Worm (Caenorhabditis elegans) whole organism, L2 larva: ENCODE data around the gene rgef-1.

Source experiments
- C34F6.9 ChIP-seq: fragments of 150-350 bp; optimal IDR thresholded peaks from 2 replicates; lab custom pipeline; 2014; ENCODE audit warnings: missing biosample characterization, missing genetic modification characterization
- F13H6.1 ChIP-seq: sonication (generic microtip); optimal IDR thresholded peaks from 2 replicates; lab custom pipeline; 2016; ENCODE audit warnings: missing genetic modification characterization, missing compliant biosample characterization
- R02D3.7 ChIP-seq: fragments of 150-350 bp; optimal IDR thresholded peaks from 2 replicates; lab custom pipeline; 2014; ENCODE audit warnings: missing biosample characterization, missing genetic modification characterization
- ZK546.5 ChIP-seq: sonication (generic microtip); optimal IDR thresholded peaks from 2 replicates; lab custom pipeline; 2017; ENCODE audit warnings: missing biosample characterization, missing genetic modification characterization
- alr-1 ChIP-seq: fragments of 150-350 bp; optimal IDR thresholded peaks from 2 replicates; lab custom pipeline; 2014; ENCODE audit warnings: missing biosample characterization, missing genetic modification characterization
- aly-2 ChIP-seq: fragments of 150-350 bp; optimal IDR thresholded peaks from 2 replicates; lab custom pipeline; 2014; ENCODE audit warnings: missing biosample characterization, missing genetic modification characterization
- ama-1 ChIP-seq: fragments of 150-350 bp; optimal IDR thresholded peaks from 2 replicates; lab custom pipeline; 2018; ENCODE audit warnings: inconsistent platforms
- blmp-1 ChIP-seq: sonication (generic microtip); optimal IDR thresholded peaks from 2 replicates; lab custom pipeline; 2017; ENCODE audit warnings: missing genetic modification characterization, mild to moderate bottlenecking, missing compliant biosample characterization, antibody characterized with exemption, moderate library complexity; ENCODE audit not compliant: insufficient read depth
- ceh-16 ChIP-seq: fragments of 150-350 bp; optimal IDR thresholded peaks from 2 replicates; lab custom pipeline; 2014; ENCODE audit warnings: missing biosample characterization, missing genetic modification characterization
- ceh-82 ChIP-seq: fragments of 150-350 bp; optimal IDR thresholded peaks from 2 replicates; lab custom pipeline; 2014; ENCODE audit warnings: missing biosample characterization, missing genetic modification characterization
- crh-2 ChIP-seq: sonication (generic microtip); optimal IDR thresholded peaks from 2 replicates; lab custom pipeline; 2017; ENCODE audit warnings: missing biosample characterization, missing genetic modification characterization
- dmd-4 ChIP-seq: sonication (generic microtip); optimal IDR thresholded peaks from 2 replicates; lab custom pipeline; 2017; ENCODE audit warnings: missing biosample characterization, missing genetic modification characterization
- egl-27 ChIP-seq: sonication (generic microtip); optimal IDR thresholded peaks from 3 replicates; lab custom pipeline; 2017; ENCODE audit warnings: missing biosample characterization, missing genetic modification reagents, missing genetic modification characterization
- elt-1 ChIP-seq: fragments of 150-350 bp; optimal IDR thresholded peaks from 2 replicates; lab custom pipeline; 2014; ENCODE audit warnings: missing biosample characterization, missing genetic modification characterization
- fos-1 ChIP-seq: fragments of 150-350 bp; optimal IDR thresholded peaks from 2 replicates; lab custom pipeline; 2014; ENCODE audit warnings: missing biosample characterization, missing genetic modification characterization
- gmeb-1 ChIP-seq: fragments of 150-350 bp; optimal IDR thresholded peaks from 2 replicates; lab custom pipeline; 2014; ENCODE audit warnings: missing biosample characterization, missing genetic modification characterization
- lin-11 ChIP-seq: fragments of 150-350 bp; sonication (generic microtip); optimal IDR thresholded peaks from 2 replicates; lab custom pipeline; 2014; ENCODE audit warnings: missing biosample characterization, missing genetic modification characterization, inconsistent platforms, mixed read lengths
- lin-13 ChIP-seq: fragments of 150-350 bp; optimal IDR thresholded peaks from 2 replicates; lab custom pipeline; 2014; ENCODE audit warnings: missing biosample characterization, missing genetic modification reagents, missing genetic modification characterization
- lin-39 ChIP-seq: fragments of 150-350 bp; optimal IDR thresholded peaks from 2 replicates; lab custom pipeline; 2014; ENCODE audit warnings: missing biosample characterization, missing genetic modification reagents, missing genetic modification characterization
- lsy-2 ChIP-seq, 2 experiments: fragments of 150-350 bp in 1 of 2; sonication (generic microtip) in 1 of 2; optimal IDR thresholded peaks; 2 replicates each; lab custom pipeline; 2014 to 2017; ENCODE audit warnings: missing biosample characterization in 2 of 2, missing genetic modification characterization in 2 of 2
- mab-5 ChIP-seq: fragments of 150-350 bp; optimal IDR thresholded peaks from 2 replicates; lab custom pipeline; 2014; ENCODE audit warnings: missing biosample characterization, missing genetic modification characterization
- nhr-10 ChIP-seq: sonication (generic microtip); optimal IDR thresholded peaks from 2 replicates; lab custom pipeline; 2017; ENCODE audit warnings: missing biosample characterization, missing genetic modification characterization
- nhr-11 ChIP-seq: fragments of 150-350 bp; optimal IDR thresholded peaks from 2 replicates; lab custom pipeline; 2014; ENCODE audit warnings: missing biosample characterization, missing genetic modification characterization
- nhr-129 ChIP-seq: fragments of 150-350 bp; optimal IDR thresholded peaks from 2 replicates; lab custom pipeline; 2014; ENCODE audit warnings: missing biosample characterization, missing genetic modification characterization
- nhr-21 ChIP-seq: fragments of 150-350 bp; optimal IDR thresholded peaks from 2 replicates; lab custom pipeline; 2014; ENCODE audit warnings: missing biosample characterization, missing genetic modification characterization
- nhr-23 ChIP-seq: fragments of 150-350 bp; optimal IDR thresholded peaks from 2 replicates; lab custom pipeline; 2014; ENCODE audit warnings: missing biosample characterization, missing genetic modification reagents, missing genetic modification characterization
- nhr-237 ChIP-seq: fragments of 150-350 bp; optimal IDR thresholded peaks from 2 replicates; lab custom pipeline; 2014; ENCODE audit warnings: missing biosample characterization, missing genetic modification characterization
- nhr-25 ChIP-seq: fragments of 150-350 bp; sonication (generic microtip); optimal IDR thresholded peaks from 3 replicates; lab custom pipeline; 2014; ENCODE audit warnings: missing biosample characterization, missing genetic modification characterization
- nhr-77 ChIP-seq: fragments of 150-350 bp; optimal IDR thresholded peaks from 2 replicates; lab custom pipeline; 2014; ENCODE audit warnings: missing biosample characterization, missing genetic modification characterization
- peb-1 ChIP-seq: fragments of 150-350 bp; optimal IDR thresholded peaks from 2 replicates; lab custom pipeline; 2014; ENCODE audit warnings: missing biosample characterization, missing genetic modification characterization
- sem-4 ChIP-seq: fragments of 150-350 bp; optimal IDR thresholded peaks from 2 replicates; lab custom pipeline; 2014; ENCODE audit warnings: missing biosample characterization, missing genetic modification reagents, missing genetic modification characterization
- skn-1 ChIP-seq: sonication (generic microtip); optimal IDR thresholded peaks from 2 replicates; lab custom pipeline; 2017; ENCODE audit warnings: missing biosample characterization, missing genetic modification characterization
- sma-3 ChIP-seq: sonication (generic microtip); optimal IDR thresholded peaks from 2 replicates; lab custom pipeline; 2016; ENCODE audit warnings: missing genetic modification reagents, missing genetic modification characterization, missing compliant biosample characterization
- sma-9 ChIP-seq, 2 experiments: fragments of 150-350 bp in 1 of 2; sonication (generic microtip) in 1 of 2; optimal IDR thresholded peaks; 2 replicates each; lab custom pipeline; 2014 to 2016; ENCODE audit warnings: missing genetic modification characterization in 2 of 2, mild to moderate bottlenecking in 1 of 2, missing biosample characterization in 1 of 2, missing compliant biosample characterization in 1 of 2, missing genetic modification reagents in 1 of 2, moderate library complexity in 1 of 2
- snpc-4 ChIP-seq: fragments of 150-350 bp; optimal IDR thresholded peaks from 2 replicates; lab custom pipeline; 2014; ENCODE audit warnings: missing biosample characterization, missing genetic modification characterization
- unc-39 ChIP-seq: fragments of 150-350 bp; optimal IDR thresholded peaks from 2 replicates; lab custom pipeline; 2014; ENCODE audit warnings: missing biosample characterization, missing genetic modification characterization
- unc-55 ChIP-seq: fragments of 150-350 bp; sonication (generic microtip); optimal IDR thresholded peaks from 3 replicates; lab custom pipeline; 2014; ENCODE audit warnings: missing biosample characterization, missing genetic modification reagents, missing genetic modification characterization
- unc-62 ChIP-seq: fragments of 150-350 bp; optimal IDR thresholded peaks from 2 replicates; lab custom pipeline; 2014; ENCODE audit warnings: missing biosample characterization, missing genetic modification reagents, missing genetic modification characterization
- zag-1 ChIP-seq: fragments of 150-350 bp; optimal IDR thresholded peaks from 2 replicates; lab custom pipeline; 2014; ENCODE audit warnings: missing biosample characterization, missing genetic modification characterization
- ztf-1 ChIP-seq: fragments of 200-800 bp; sonication (Bioruptor generic); conservative IDR thresholded peaks from 2 replicates; pipeline ENCODE4 v1.3.6; 2022; ENCODE audit warnings: missing genetic modification characterization, missing compliant biosample characterization
- ztf-11 ChIP-seq: sonication (generic microtip); optimal IDR thresholded peaks from 2 replicates; lab custom pipeline; 2017; ENCODE audit warnings: missing biosample characterization, missing genetic modification characterization
- ztf-4 ChIP-seq: fragments of 150-350 bp; optimal IDR thresholded peaks from 2 replicates; lab custom pipeline; 2014; ENCODE audit warnings: missing biosample characterization, missing genetic modification characterization

rgef-1 gene

ce11 chrV:9556668-9557067 is 4.8 kb downstream of the rgef-1 start:
- TF ChIP-seq C34F6.9 (tag; lab: Kevin White, UChicago) = no peak
- no peak for TF ChIP-seq fos-1 (tag; lab: Kevin White, UChicago)
- no peak for TF ChIP-seq sma-9 (GFP tag; optimal IDR thresholded peaks at IDR 0.05; lab: Kevin White, UChicago)
- TF ChIP-seq sma-9 (tag; optimal IDR thresholded peaks at IDR 0.05; lab: Kevin White, UChicago) = no peak

DNA sequence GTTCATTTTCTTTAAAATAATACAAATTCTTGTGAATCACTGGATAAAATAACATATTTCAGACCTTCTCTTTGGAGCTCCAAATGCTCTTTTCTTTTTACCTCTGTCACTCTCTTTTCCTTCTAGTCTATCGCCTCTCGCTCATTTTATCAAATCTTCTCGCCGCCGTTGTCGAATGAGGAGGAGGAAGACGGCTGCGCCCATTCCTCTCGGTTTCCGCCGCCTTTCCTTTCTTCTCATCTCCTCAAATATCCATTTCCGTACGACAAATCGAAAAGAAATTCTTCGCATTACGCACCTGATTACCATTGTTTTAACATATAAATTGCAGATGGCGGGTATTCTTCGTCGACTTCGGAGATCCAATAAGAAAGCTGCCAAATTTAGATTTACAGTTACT is 11.2 kb downstream of the rgef-1 start, which contains the start of gene ehbp-1:
Gene ehbp-1, plus strand, starts transcription at position 332 of the 400 bp plus-strand sequence.
- TF ChIP-seq sem-4 (tag; lab: Kevin White, UChicago) (no peak), lsy-2 (tag; optimal IDR thresholded peaks at IDR 0.05; lab: Kevin White, UChicago) (peak in 1 of 2 experiments; percentile 3), sma-9 (GFP tag; optimal IDR thresholded peaks at IDR 0.05; lab: Kevin White, UChicago) (peak; percentile 29), sma-9 (tag; optimal IDR thresholded peaks at IDR 0.05; lab: Kevin White, UChicago) (no peak), C34F6.9 (tag; lab: Kevin White, UChicago) (peak; percentile 32), unc-55 (GFP tag; lab: Kevin White, UChicago) (peak; percentile 40)

ce11 chrV:9549459-9549858 is 12.0 kb downstream of the rgef-1 start, which contains the start of gene nstp-10:
nstp-10 (minus strand) TSS chrV:9549836.
- TF ChIP-seq C34F6.9 (tag; lab: Kevin White, UChicago) (peak; percentile 37), nhr-23 (no peak), zag-1 (tag; lab: Kevin White, UChicago) (no peak), nhr-25 (tag; lab: Kevin White, UChicago) (no peak), fos-1 (tag; lab: Kevin White, UChicago) (peak; percentile 12), sma-9 (GFP tag; optimal IDR thresholded peaks at IDR 0.05; lab: Kevin White, UChicago) (no peak), sma-9 (tag; optimal IDR thresholded peaks at IDR 0.05; lab: Kevin White, UChicago) (no peak), alr-1 (tag; lab: Kevin White, UChicago) (no peak), lin-13 (GFP tag; lab: Kevin White, UChicago) (peak; percentile 36), crh-2 (peak; percentile 19), lsy-2 (tag; optimal IDR thresholded peaks at IDR 0.05; lab: Kevin White, UChicago) (peak; percentile 3 to 78), nhr-77 (tag; lab: Kevin White, UChicago) (no peak), gmeb-1 (tag; lab: Kevin White, UChicago) (peak; percentile 7), unc-55 (GFP tag; lab: Kevin White, UChicago) (peak; percentile 69), nhr-129 (tag; lab: Kevin White, UChicago) (peak; percentile 55), ZK546.5 (tag; lab: Kevin White, UChicago) (no peak)

DNA sequence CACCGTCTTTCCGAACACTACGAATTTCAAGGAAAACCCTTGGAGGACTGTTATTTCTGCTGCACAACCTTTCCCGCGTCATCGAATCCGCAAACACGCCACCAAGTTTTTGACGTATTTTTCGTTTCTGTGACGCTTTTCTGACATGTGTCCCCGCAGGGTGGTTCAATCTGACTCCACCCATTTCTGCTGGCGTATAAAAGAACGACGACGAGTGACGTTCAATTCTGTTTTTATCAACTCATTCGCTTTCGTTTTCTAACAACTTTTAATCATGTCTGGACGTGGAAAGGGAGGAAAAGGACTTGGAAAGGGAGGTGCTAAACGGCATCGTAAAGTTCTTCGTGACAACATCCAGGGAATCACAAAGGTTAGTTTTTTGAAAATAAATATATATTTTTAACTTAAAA is 14.6 kb downstream of the rgef-1 start, which contains the start of gene his-37:
Gene his-37, plus strand, starts transcription at position 246 of the 410 bp plus-strand sequence.
- TF ChIP-seq gmeb-1 (tag; lab: Kevin White, UChicago) = peak; percentile 95
- TF ChIP-seq lsy-2 (tag; optimal IDR thresholded peaks at IDR 0.05; lab: Kevin White, UChicago) = peak; percentile 94 to 97
- TF ChIP-seq nhr-25 (tag; lab: Kevin White, UChicago) = peak; percentile 99
- TF ChIP-seq ceh-82 (tag; lab: Kevin White, UChicago) = peak; percentile 88
- peak; percentile 98 for TF ChIP-seq zag-1 (tag; lab: Kevin White, UChicago)
- peak; percentile 41 for TF ChIP-seq unc-39
- TF ChIP-seq lin-39 = peak; percentile 68
- peak; percentile 96 for TF ChIP-seq egl-27 (tag; lab: Kevin White, UChicago)
- TF ChIP-seq ama-1 (lab: Kevin White, UChicago) = peak; percentile 89
- TF ChIP-seq nhr-23 = no peak
- TF ChIP-seq alr-1 (tag; lab: Kevin White, UChicago) = no peak
- TF ChIP-seq unc-62 (GFP tag; lab: Kevin White, UChicago) = peak; percentile 92
- TF ChIP-seq ZK546.5 (tag; lab: Kevin White, UChicago) = peak; percentile 80
- peak; percentile 98 for TF ChIP-seq ztf-4 (tag; lab: Kevin White, UChicago)
- TF ChIP-seq F13H6.1 (tag; lab: Kevin White, UChicago) = peak; percentile 98
- TF ChIP-seq nhr-10 (tag; lab: Kevin White, UChicago) = peak; percentile 91
- peak; percentile 100 for TF ChIP-seq C34F6.9 (tag; lab: Kevin White, UChicago)
- TF ChIP-seq ztf-11 = peak; percentile 38
- peak; percentile 99 for TF ChIP-seq sem-4 (tag; lab: Kevin White, UChicago)
- TF ChIP-seq ztf-1 (GFP tag; lab: Robert Waterston, UW) = no peak
- TF ChIP-seq skn-1 (tag; lab: Kevin White, UChicago) = peak; percentile 91
- TF ChIP-seq dmd-4 (tag; lab: Kevin White, UChicago) = peak; percentile 66
- TF ChIP-seq R02D3.7 (tag; lab: Kevin White, UChicago) = peak; percentile 72
- peak; percentile 67 for TF ChIP-seq nhr-11 (tag; lab: Kevin White, UChicago)
- TF ChIP-seq peb-1 = no peak
- TF ChIP-seq snpc-4 = peak; percentile 93
- TF ChIP-seq nhr-21 = peak; percentile 99
- TF ChIP-seq elt-1 (tag; lab: Kevin White, UChicago) = no peak
- TF ChIP-seq crh-2 = peak; percentile 100
- TF ChIP-seq sma-3 (GFP tag; lab: Kevin White, UChicago) = peak; percentile 100
- TF ChIP-seq fos-1 (tag; lab: Kevin White, UChicago) = peak; percentile 100
- TF ChIP-seq lin-11 (tag; lab: Kevin White, UChicago) = peak; percentile 98
- peak; percentile 95 for TF ChIP-seq blmp-1 (tag; lab: Kevin White, UChicago)
- TF ChIP-seq unc-55 (GFP tag; lab: Kevin White, UChicago) = peak; percentile 98
- TF ChIP-seq mab-5 (tag; lab: Kevin White, UChicago) = peak; percentile 94
- TF ChIP-seq lin-13 (GFP tag; lab: Kevin White, UChicago) = peak; percentile 98
- peak; percentile 93 for TF ChIP-seq ceh-16
- peak; percentile 90 for TF ChIP-seq nhr-237 (tag; lab: Kevin White, UChicago)
- no peak for TF ChIP-seq aly-2
- peak; percentile 99 for TF ChIP-seq nhr-129 (tag; lab: Kevin White, UChicago)
- TF ChIP-seq nhr-77 (tag; lab: Kevin White, UChicago) = peak; percentile 92
